Worm (Caenorhabditis elegans) whole organism, mixed stage, embryonic: ENCODE data around the gene F08H9.4.

Experiments
- blmp-1 ChIP-seq: fragments of 150-350 bp; optimal IDR thresholded peaks from 2 replicates; lab custom pipeline; 2014; ENCODE audit warnings: missing biosample characterization, missing genetic modification characterization
- lin-13 ChIP-seq: fragments of 150-350 bp; optimal IDR thresholded peaks from 2 replicates; lab custom pipeline; 2014; ENCODE audit warnings: missing biosample characterization, missing genetic modification characterization
- mab-5 ChIP-seq: fragments of 150-350 bp; optimal IDR thresholded peaks from 2 replicates; lab custom pipeline; 2014; ENCODE audit warnings: missing biosample characterization, missing genetic modification characterization
- nhr-237 ChIP-seq: fragments of 150-350 bp; optimal IDR thresholded peaks from 2 replicates; lab custom pipeline; 2014; ENCODE audit warnings: missing biosample characterization, missing genetic modification characterization
- sem-2 ChIP-seq: fragments of 200-800 bp; sonication (Bioruptor generic); optimal IDR thresholded peaks from 2 replicates; lab custom pipeline; 2018; ENCODE audit warnings: mild to moderate bottlenecking, missing genetic modification characterization, missing compliant biosample characterization
- snpc-4 ChIP-seq: fragments of 150-350 bp; optimal IDR thresholded peaks from 2 replicates; lab custom pipeline; 2014; ENCODE audit warnings: missing biosample characterization, missing genetic modification characterization
- sptf-1 ChIP-seq: sonication (generic microtip); optimal IDR thresholded peaks from 2 replicates; lab custom pipeline; 2017; ENCODE audit warnings: mild to moderate bottlenecking, missing genetic modification characterization, moderate library complexity, missing compliant biosample characterization

DNA sequence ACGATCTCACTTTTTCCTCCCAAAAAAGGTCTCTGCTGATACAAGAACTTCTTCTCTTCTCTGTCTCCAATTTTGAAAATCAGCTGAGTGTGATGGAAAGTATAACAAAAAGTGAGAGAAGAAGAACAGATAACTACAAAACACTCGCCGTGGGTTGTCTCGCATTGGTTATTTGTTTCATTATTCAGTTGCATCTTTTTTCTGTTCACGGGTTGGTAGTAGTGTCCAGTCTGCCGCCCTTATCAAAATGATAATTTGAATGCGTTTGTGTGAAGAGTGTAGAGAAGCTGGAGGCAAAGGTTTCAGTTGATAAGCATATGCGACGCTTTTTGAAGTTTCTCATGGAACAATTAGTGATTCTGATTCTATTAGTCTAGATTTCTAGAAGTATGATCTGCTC is 38.8 kb upstream of the F08H9.4 start:
- TF ChIP-seq sptf-1 (tag; lab: Kevin White, UChicago): no peak
- no peak for TF ChIP-seq lin-13
- TF ChIP-seq nhr-237 (tag; lab: Kevin White, UChicago): no peak
- no peak for TF ChIP-seq mab-5 (tag; lab: Kevin White, UChicago)
- TF ChIP-seq snpc-4 (tag; lab: Kevin White, UChicago): no peak
- no peak for TF ChIP-seq sem-2
- no peak for TF ChIP-seq blmp-1
